Worm (Caenorhabditis elegans) whole organism, early embryonic: ENCODE data around the gene lonp-2.
A peak's percentile ranks its signal among the peaks of the same experiment; 100 is the strongest.

Source experiments
- B0310.2 ChIP-seq: sonication (generic microtip); optimal IDR thresholded peaks from 2 replicates; lab custom pipeline; 2016; ENCODE audit warnings: mild to moderate bottlenecking, missing genetic modification characterization, missing compliant biosample characterization
- F13C5.2 ChIP-seq: sonication (generic microtip); optimal IDR thresholded peaks from 2 replicates; lab custom pipeline; 2017; ENCODE audit warnings: mild to moderate bottlenecking, missing genetic modification characterization, inconsistent platforms, missing compliant biosample characterization
- aly-1 ChIP-seq: sonication (generic microtip); optimal IDR thresholded peaks from 2 replicates; lab custom pipeline; 2016; ENCODE audit warnings: missing genetic modification characterization, missing compliant biosample characterization
- ama-1 ChIP-seq: fragments of 150-350 bp; optimal IDR thresholded peaks from 2 replicates; lab custom pipeline; 2014
- ceh-13 ChIP-seq: fragments of 200-800 bp; sonication (Bioruptor generic); optimal IDR thresholded peaks from 2 replicates; lab custom pipeline; 2018; ENCODE audit warnings: mild to moderate bottlenecking, missing genetic modification characterization, missing compliant biosample characterization
- ceh-36 ChIP-seq: sonication (generic microtip); optimal IDR thresholded peaks from 2 replicates; lab custom pipeline; 2016; ENCODE audit warnings: missing genetic modification characterization, inconsistent platforms, missing compliant biosample characterization
- ets-7 ChIP-seq: sonication (generic microtip); optimal IDR thresholded peaks from 2 replicates; lab custom pipeline; 2016; ENCODE audit warnings: missing genotype, missing genetic modification characterization, missing compliant biosample characterization
- flt-1 ChIP-seq: fragments of 200-800 bp; sonication (Bioruptor generic); IDR thresholded peaks from 2 replicates; pipeline ENCODE4 v1.3.6; 2022; ENCODE audit warnings: missing genetic modification characterization, missing compliant biosample characterization
- hmbx-1 ChIP-seq: sonication (generic microtip); optimal IDR thresholded peaks from 2 replicates; lab custom pipeline; 2016; ENCODE audit warnings: mild to moderate bottlenecking, missing genetic modification characterization, missing compliant biosample characterization
- hmg-4 ChIP-seq: fragments of 200-800 bp; sonication (Bioruptor generic); optimal IDR thresholded peaks from 2 replicates; lab custom pipeline; 2018; ENCODE audit warnings: mild to moderate bottlenecking, missing genetic modification characterization, missing compliant biosample characterization
- hnd-1 ChIP-seq: sonication (generic microtip); optimal IDR thresholded peaks from 2 replicates; lab custom pipeline; 2016; ENCODE audit warnings: missing genetic modification characterization, missing compliant biosample characterization
- pes-1 ChIP-seq: fragments of 200-800 bp; sonication (Bioruptor generic); IDR thresholded peaks from 2 replicates; pipeline ENCODE4 v1.3.6; 2022; ENCODE audit warnings: missing genetic modification reagents, missing genetic modification characterization, missing compliant biosample characterization
- scrt-1 ChIP-seq: fragments of 200-800 bp; sonication (Bioruptor generic); IDR thresholded peaks from 2 replicates; pipeline ENCODE4 v1.3.6; 2022; ENCODE audit warnings: missing genetic modification characterization, missing compliant biosample characterization
- sea-1 ChIP-seq: fragments of 200-800 bp; sonication (Bioruptor generic); conservative IDR thresholded peaks from 2 replicates; pipeline ENCODE4 v1.3.6; 2022; ENCODE audit warnings: missing genetic modification characterization, missing compliant biosample characterization
- tbx-11 ChIP-seq: fragments of 200-800 bp; sonication (Bioruptor generic); IDR thresholded peaks from 2 replicates; pipeline ENCODE4 v1.3.6; 2022; ENCODE audit warnings: missing genetic modification characterization, missing compliant biosample characterization
- tbx-37 ChIP-seq: fragments of 200-800 bp; sonication (Bioruptor generic); conservative IDR thresholded peaks from 2 replicates; pipeline ENCODE4 v1.3.6; 2022; ENCODE audit warnings: missing genetic modification reagents, missing genetic modification characterization, missing compliant biosample characterization
- tra-4 ChIP-seq: sonication (generic microtip); optimal IDR thresholded peaks from 2 replicates; lab custom pipeline; 2017; ENCODE audit warnings: missing genetic modification characterization, missing compliant biosample characterization

Gene lonp-2

DNA sequence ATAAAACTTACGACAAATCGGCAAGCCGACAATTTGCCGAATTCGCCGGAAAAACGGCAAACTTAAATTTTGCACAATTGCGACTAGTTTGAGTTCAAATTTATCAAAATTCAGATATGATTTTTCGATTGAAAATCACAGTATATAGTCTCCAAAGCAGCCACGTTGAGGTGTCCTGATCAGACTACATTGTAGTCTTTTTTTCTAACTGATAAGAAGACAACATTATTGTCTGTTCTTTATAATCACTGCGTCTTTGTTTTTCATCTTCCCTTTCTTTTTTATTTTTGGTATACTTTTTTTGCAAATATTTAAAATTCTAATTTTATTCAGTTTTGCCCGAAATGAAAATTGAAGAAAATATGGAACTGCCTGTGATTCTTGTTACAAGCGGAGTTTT is at the start of gene lonp-2, which contains the start of gene cest-12:
lonp-2 (plus strand) TSS at position 334 of the 400 bp plus-strand sequence.
cest-12 (minus strand) TSS at position 101 of the 400 bp plus-strand sequence.
- TF ChIP-seq tbx-11 (GFP tag; lab: Robert Waterston, UW) = no peak
- no peak for TF ChIP-seq ama-1 (lab: Kevin White, UChicago)

DNA sequence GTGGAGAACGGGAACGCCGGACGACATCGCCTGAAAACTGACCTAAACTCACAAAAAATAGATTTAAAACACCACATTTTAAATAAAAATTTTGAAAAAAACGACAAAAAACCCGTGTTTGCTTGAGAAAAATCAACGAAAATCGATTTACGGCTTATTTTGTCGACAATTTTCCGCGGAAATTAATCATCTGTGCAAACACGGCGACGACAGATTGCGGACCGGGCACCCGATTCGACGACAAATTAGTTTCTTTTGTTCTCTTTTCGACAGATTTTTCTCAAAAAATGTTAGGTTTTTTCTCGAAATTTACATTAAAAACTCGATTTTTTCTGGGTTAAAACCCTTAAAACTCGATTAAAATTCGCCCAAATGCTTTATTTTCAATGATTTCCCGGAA is 49.1 kb upstream of the lonp-2 start, which contains the start of gene arx-3:
arx-3 (minus strand) TSS at position 30 of the 400 bp plus-strand sequence.
- TF ChIP-seq tbx-11 (GFP tag; lab: Robert Waterston, UW) (no peak), F13C5.2 (tag; lab: Kevin White, UChicago) (peak; percentile 5)

DNA sequence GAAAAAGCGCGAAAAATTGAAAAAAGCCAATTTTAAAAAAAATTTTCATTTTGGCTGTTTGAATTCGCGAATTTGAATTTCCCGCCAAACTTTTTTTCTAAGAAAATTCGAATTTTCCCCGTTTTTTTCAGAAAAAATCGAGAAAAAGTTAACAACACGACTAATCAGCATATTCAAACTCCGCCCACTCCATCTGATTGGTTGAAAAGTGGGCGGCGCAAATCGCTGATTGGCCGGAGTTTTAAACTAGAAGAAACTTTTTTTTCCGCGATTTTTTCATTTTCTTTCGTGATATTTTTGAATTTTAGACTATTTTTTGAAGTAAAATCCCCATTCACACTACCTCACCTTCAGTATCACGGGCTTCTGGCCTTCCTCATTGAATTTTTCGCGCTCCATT is 48.1 kb upstream of the lonp-2 start:
- TF ChIP-seq ama-1 (lab: Kevin White, UChicago) = no peak

DNA sequence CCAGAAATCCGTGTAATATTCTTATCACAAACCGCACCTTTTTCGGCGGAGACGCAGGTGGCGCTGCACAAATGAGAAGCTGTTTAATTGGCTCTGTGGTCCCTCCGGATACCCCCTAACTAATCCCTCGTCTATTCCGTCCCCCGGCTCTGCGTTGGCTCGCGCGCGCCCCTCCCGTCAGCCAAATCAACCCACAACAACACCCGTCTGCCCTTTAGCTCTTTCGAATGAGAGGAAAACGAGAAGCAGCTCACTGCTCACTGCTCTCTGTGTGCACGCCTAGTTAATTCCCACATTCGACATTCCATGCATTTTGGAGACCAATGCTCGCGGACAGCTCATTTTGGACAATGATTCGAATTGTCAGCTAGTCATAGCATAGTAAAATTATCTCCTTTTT is 47.5 kb upstream of the lonp-2 start:
- peak; percentile 4 for TF ChIP-seq ceh-36 (tag; lab: Kevin White, UChicago)
- TF ChIP-seq ets-7 (tag; lab: Kevin White, UChicago) = no peak
- no peak for TF ChIP-seq hmbx-1 (tag; lab: Kevin White, UChicago)

DNA sequence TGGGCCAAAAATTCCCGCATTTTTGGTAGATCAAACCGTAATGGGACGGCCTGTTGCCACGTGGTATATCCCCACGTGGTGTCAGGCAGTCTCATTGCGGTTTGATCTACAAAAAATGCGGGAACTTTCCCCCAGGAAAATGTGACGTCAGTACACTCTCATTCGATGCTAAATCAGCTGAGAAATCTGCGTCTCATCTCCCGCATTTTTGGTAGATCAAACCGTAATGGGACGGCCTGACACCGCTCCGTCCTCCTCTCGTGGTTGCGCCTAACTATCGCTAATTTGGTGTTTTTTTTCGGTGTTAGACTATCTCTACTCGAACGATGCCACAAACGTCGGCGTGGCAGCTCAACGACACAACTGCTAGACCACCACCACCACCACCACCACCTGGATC is 46.2 kb upstream of the lonp-2 start, which contains the start of gene zyg-8:
zyg-8 (plus strand) TSS at position 301 of the 400 bp plus-strand sequence.
- no peak for TF ChIP-seq sea-1 (GFP tag; lab: Robert Waterston, UW)
- TF ChIP-seq F13C5.2 (tag; lab: Kevin White, UChicago) = no peak
- no peak for TF ChIP-seq hmbx-1 (tag; lab: Kevin White, UChicago)
- TF ChIP-seq ets-7 (tag; lab: Kevin White, UChicago) = no peak
- TF ChIP-seq hmg-4 (GFP tag; lab: Kevin White, UChicago) = no peak
- TF ChIP-seq B0310.2 (tag; lab: Kevin White, UChicago) = no peak
- no peak for TF ChIP-seq pes-1

DNA sequence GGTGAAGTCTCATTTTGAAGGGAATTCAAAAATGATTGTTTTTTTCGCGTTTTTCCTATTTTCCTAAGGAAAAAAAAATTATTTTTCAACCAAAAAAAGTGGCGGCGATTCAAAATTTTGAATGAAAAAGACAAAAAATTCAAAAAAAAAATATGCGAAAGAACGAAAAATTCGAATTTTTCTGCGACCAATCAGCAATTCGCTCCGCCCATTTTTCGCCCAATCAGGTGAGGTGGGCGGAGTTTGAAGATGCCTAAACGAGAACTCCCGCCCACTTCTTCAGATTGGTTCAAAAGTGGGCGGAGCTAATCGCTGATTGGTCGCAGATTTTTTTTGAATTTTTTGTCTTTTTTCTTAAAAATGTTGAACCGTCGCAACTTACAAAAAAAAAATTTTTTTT is 43.6 kb upstream of the lonp-2 start:
- TF ChIP-seq sea-1 (GFP tag; lab: Robert Waterston, UW) (no peak), F13C5.2 (tag; lab: Kevin White, UChicago) (no peak), scrt-1 (GFP tag; lab: Robert Waterston, UW) (no peak), ets-7 (tag; lab: Kevin White, UChicago) (no peak), tbx-37 (GFP tag; lab: Robert Waterston, UW) (no peak), hmg-4 (GFP tag; lab: Kevin White, UChicago) (no peak), ceh-13 (GFP tag; lab: Kevin White, UChicago) (no peak), pes-1 (no peak), tra-4 (tag; lab: Kevin White, UChicago) (no peak), tbx-11 (GFP tag; lab: Robert Waterston, UW) (no peak), ama-1 (lab: Kevin White, UChicago) (no peak), flt-1 (GFP tag; lab: Robert Waterston, UW) (no peak), ceh-36 (tag; lab: Kevin White, UChicago) (no peak), hnd-1 (tag; lab: Kevin White, UChicago) (no peak), hmbx-1 (tag; lab: Kevin White, UChicago) (no peak), B0310.2 (tag; lab: Kevin White, UChicago) (no peak), aly-1 (tag; lab: Kevin White, UChicago) (no peak)

DNA sequence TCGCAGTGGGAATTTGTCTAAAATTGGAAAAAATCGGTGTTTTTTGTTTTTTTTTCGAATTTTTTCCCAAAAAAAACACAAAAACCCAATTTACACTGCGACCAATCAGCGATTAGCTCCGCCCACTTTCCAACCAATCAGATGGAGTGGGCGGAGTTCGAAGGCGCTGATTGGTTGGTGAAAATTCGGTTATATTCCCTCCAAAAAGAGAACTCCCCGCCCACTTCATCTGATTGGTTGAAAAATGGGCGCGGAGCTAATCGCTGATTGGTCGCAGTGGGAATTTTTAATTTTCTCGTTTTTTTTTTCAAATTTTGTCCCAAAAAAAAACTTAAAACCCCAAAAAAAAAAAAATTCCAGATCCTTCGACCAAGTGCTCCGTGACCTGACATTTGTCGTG is 43.1 kb upstream of the lonp-2 start:
- no peak for TF ChIP-seq pes-1
- TF ChIP-seq ceh-36 (tag; lab: Kevin White, UChicago) = no peak
- TF ChIP-seq hnd-1 (tag; lab: Kevin White, UChicago) = no peak
- TF ChIP-seq tbx-37 (GFP tag; lab: Robert Waterston, UW) = no peak
- no peak for TF ChIP-seq ama-1 (lab: Kevin White, UChicago)
- no peak for TF ChIP-seq aly-1 (tag; lab: Kevin White, UChicago)
- no peak for TF ChIP-seq sea-1 (GFP tag; lab: Robert Waterston, UW)
- no peak for TF ChIP-seq tra-4 (tag; lab: Kevin White, UChicago)
- TF ChIP-seq flt-1 (GFP tag; lab: Robert Waterston, UW) = no peak
- TF ChIP-seq tbx-11 (GFP tag; lab: Robert Waterston, UW) = no peak
- TF ChIP-seq hmg-4 (GFP tag; lab: Kevin White, UChicago) = no peak
- TF ChIP-seq ets-7 (tag; lab: Kevin White, UChicago) = no peak
- TF ChIP-seq scrt-1 (GFP tag; lab: Robert Waterston, UW) = no peak
- no peak for TF ChIP-seq ceh-13 (GFP tag; lab: Kevin White, UChicago)

DNA sequence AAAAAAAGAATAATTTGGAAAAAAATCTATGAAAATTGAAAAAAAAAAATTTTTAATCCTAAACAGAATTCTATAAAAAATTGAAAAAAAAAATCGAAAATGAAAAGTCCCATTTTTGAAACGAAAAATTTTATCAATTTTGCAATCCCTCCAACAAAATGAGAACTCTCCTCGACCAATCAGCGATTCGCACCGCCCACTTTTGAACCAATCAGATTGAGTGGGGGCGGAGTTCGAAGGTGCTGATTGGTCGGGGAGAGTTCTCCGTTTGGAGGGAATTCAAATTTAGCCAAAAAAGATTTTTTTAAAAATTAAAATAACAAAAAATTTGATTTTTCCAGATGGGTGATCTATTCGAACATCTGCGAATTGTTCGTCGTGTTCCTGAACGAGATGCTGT is 39.8 kb upstream of the lonp-2 start:
- TF ChIP-seq pes-1 (no peak), scrt-1 (GFP tag; lab: Robert Waterston, UW) (no peak), hmbx-1 (tag; lab: Kevin White, UChicago) (no peak)

DNA sequence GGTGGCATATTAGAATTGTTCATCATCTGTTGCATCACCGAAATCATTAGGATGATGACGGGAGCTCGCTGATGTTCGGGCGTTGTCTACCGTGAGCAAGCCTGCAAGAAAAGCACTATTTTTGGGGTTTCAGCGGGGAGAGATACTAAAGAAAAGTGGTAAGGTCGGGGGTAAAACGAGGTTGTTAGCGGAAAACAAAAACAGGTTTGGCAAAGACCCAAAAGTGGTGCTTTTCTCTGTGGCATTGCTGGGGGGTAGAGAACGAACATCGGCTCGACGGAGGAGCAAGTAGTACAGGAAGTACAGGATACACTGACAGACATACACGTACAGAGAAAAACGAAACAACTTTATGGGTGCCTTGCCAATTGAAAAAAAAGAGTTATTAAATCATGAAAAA is 30.1 kb upstream of the lonp-2 start, which contains the start of gene php-3:
php-3 (minus strand) TSS at position 101 of the 400 bp plus-strand sequence.
- no peak for TF ChIP-seq ama-1 (lab: Kevin White, UChicago)
- TF ChIP-seq ceh-13 (GFP tag; lab: Kevin White, UChicago) = no peak
- TF ChIP-seq hmbx-1 (tag; lab: Kevin White, UChicago) = no peak
- no peak for TF ChIP-seq ceh-36 (tag; lab: Kevin White, UChicago)
- TF ChIP-seq hnd-1 (tag; lab: Kevin White, UChicago) = no peak
- TF ChIP-seq sea-1 (GFP tag; lab: Robert Waterston, UW) = no peak
- TF ChIP-seq ets-7 (tag; lab: Kevin White, UChicago) = no peak
- TF ChIP-seq flt-1 (GFP tag; lab: Robert Waterston, UW) = no peak
- no peak for TF ChIP-seq aly-1 (tag; lab: Kevin White, UChicago)
- TF ChIP-seq B0310.2 (tag; lab: Kevin White, UChicago) = no peak
- TF ChIP-seq hmg-4 (GFP tag; lab: Kevin White, UChicago) = no peak
- no peak for TF ChIP-seq scrt-1 (GFP tag; lab: Robert Waterston, UW)
- no peak for TF ChIP-seq tbx-11 (GFP tag; lab: Robert Waterston, UW)
- no peak for TF ChIP-seq F13C5.2 (tag; lab: Kevin White, UChicago)
- TF ChIP-seq pes-1 = no peak
